Fruit fly (Drosophila melanogaster): Measurements from ENCODE around the gene Cdc7.

The Cdc7 gene

DNA sequence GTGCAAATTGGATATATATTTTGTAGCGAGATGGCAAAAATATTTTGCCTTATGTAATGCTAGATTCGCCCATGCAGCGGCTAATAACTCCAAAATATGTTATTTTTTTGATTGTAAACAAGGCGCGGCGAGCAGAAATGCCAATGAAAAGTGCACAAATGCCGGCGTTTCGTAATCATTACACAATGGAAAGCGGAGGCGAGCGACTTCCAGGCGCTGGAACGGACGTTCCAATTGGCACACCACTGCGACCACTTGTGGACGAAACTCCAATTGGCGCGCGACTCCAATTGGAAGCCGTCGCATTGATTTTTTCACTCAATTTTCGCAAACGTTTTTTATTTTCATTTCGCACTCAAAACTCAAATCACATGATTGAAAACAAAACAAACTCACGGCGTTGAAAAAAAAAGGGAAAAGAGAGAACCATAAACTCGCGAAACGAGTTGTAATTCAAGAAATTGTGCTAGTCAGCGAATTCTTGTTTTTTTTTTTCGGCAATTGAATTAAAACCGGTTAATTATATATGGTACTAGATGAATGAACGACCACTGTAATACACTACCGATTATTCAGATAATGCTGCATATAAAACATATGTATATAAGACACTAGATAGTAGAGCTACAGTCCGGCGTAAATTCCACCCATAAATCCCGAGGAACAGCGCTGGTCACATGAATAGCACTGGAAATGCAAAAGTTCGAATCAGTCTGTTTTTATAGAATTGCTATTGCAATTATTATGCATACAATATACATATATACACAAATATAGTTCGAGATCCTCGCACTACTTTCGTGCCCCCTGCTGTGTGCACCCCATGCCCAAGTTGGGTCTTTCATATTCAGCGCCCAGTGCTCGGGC is 24.5 kb downstream of the Cdc7 start, which contains the start of gene ND-ASHI (continued):
- TF ChIP-seq pan (optimal IDR thresholded peaks at IDR 0.05) (no peak), Hnf4 (GFP tag; optimal IDR thresholded peaks at IDR 0.05) (no peak), brk (GFP tag; optimal IDR thresholded peaks at IDR 0.05) (no peak), Sp1 (GFP tag; optimal IDR thresholded peaks at IDR 0.05) (peak; percentile 96), rgr (GFP tag; optimal IDR thresholded peaks at IDR 0.05) (peak; percentile 96), OdsH (GFP tag; optimal IDR thresholded peaks at IDR 0.05) (peak; percentile 93), Hr78 (GFP tag; optimal IDR thresholded peaks at IDR 0.05) (no peak), tai (GFP tag; optimal IDR thresholded peaks at IDR 0.05) (no peak)

DNA sequence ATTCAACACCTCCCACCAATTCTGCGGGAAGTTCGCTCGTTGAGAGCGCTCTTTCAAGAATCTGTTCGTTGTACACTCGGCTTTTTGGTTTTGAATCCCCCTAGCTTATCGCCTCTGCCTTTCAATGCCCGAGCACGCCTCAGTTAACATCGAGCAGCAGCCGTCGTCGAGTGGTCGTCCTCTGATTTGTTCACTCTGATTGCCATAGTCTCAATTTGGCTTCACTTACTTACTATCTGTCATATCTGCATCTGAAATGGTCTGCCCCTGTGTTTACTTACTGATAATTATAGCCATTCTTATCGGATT is 25.1 kb downstream of the Cdc7 start:
- no peak for TF ChIP-seq CG32264 (GFP tag; optimal IDR thresholded peaks at IDR 0.05)
- no peak for TF ChIP-seq Rel (GFP tag; optimal IDR thresholded peaks at IDR 0.05)
- peak; percentile 84 for TF ChIP-seq Rel (tag; optimal IDR thresholded peaks at IDR 0.05)
- TF ChIP-seq rgr (GFP tag; optimal IDR thresholded peaks at IDR 0.05): no peak
- TF ChIP-seq Myc (optimal IDR thresholded peaks at IDR 0.05): no peak

DNA sequence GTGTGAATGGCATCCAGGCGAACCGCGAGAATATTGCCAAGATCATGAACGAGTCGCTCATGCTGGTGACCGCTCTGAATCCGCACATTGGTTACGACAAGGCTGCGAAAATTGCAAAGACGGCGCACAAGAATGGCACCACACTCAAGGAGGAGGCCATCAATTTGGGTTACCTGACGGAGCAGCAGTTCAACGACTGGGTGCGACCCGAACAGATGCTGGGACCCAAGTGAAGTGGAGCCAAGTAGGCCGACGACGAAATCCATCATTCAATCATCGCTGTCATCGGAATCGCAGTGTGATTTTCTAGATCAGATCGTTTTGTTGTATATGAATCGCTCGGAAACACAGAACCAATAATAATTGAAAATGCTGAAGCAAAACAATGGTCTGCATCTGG is 27.1 kb downstream of the Cdc7 start, which contains the start of gene Fum2:
Fum2 (plus strand) TSS at position 301 of the 400 bp plus-strand sequence.
- TF ChIP-seq sv (GFP tag; optimal IDR thresholded peaks at IDR 0.05) (no peak), Sp1 (GFP tag; optimal IDR thresholded peaks at IDR 0.05) (no peak), Mio (GFP tag; optimal IDR thresholded peaks at IDR 0.05) (no peak), Hr83 (GFP tag; optimal IDR thresholded peaks at IDR 0.05; ENCODE audit: poor library complexity, severe bottlenecking) (no peak)

DNA sequence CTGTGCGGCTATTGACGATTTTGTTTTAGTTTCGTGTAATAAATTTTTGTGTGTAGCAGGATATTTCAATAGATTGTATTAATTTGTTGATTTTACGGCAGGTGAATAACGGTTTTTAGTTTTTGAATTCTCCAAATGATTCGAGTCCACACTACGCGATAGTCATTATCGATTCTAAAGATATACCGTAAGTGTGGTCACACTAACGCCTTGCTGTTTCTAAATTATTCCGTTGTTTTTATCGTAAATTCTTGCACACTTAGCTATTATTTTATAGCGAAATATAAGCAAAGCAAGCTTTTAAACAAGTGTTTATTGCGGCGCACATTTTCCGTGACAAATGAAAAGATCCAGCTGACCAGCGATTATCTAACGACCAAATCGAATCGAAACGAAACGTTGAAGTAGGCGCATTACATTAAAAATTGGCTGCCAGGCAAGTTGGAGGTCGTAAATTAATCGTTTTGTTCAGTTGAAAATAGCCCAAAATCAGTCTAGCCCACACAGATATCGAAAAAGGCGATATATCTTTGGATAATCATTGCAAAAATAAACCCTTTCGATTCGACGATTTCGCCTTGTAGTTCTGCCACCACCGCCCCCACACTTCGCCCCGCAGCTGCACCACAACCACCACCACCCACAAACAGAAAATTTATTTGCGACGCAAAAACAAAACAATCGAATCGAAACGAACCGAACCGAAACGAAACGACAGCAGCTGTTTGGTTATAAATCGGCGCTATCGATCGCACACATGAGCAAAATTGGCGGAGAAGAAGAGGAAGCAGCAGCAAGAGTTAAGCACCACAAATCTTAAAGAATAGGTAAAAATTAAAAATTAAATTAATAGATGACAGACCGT is 29.5 kb downstream of the Cdc7 start, which contains the start of gene Pink1:
Pink1 (plus strand) TSS at position 164 of the 865 bp plus-strand sequence.
- TF ChIP-seq dmrt93B (GFP tag; optimal IDR thresholded peaks at IDR 0.05) (no peak), Rel (GFP tag; optimal IDR thresholded peaks at IDR 0.05) (no peak), Rel (tag; optimal IDR thresholded peaks at IDR 0.05) (peak; percentile 19), Jra (GFP tag; optimal IDR thresholded peaks at IDR 0.05) (no peak), h (GFP tag; optimal IDR thresholded peaks at IDR 0.05) (no peak), Sp1 (GFP tag; optimal IDR thresholded peaks at IDR 0.05) (peak; percentile 4), Dfd (GFP tag; optimal IDR thresholded peaks at IDR 0.05) (no peak), br (GFP tag; optimal IDR thresholded peaks at IDR 0.05) (no peak), Hr78 (GFP tag; optimal IDR thresholded peaks at IDR 0.05) (no peak), Myc (optimal IDR thresholded peaks at IDR 0.05) (peak; percentile 17)

DNA sequence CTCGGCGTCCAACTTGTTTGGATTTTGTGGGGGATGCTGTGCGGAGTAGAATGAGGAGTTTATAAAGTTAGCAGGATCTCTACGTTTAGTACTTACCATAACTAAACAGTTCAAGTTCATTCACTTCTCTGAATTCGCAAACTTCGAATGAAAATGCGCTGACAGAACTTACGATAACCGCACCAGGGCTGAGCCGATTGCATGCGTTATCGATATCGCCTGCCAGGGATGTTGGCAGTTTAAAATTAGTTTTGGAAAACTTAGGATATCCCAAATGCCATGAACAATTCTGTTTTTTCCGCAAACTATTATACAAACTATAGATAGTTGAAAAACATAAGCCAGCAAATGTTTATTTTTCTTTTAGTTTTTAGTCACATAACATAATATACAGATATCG is 32.9 kb downstream of the Cdc7 start, which contains the start of gene CG44303:
CG44303 (minus strand) TSS at position 154 of the 400 bp plus-strand sequence.
- TF ChIP-seq dsf (GFP tag; optimal IDR thresholded peaks at IDR 0.05; ENCODE audit: borderline replicate concordance): no peak

DNA sequence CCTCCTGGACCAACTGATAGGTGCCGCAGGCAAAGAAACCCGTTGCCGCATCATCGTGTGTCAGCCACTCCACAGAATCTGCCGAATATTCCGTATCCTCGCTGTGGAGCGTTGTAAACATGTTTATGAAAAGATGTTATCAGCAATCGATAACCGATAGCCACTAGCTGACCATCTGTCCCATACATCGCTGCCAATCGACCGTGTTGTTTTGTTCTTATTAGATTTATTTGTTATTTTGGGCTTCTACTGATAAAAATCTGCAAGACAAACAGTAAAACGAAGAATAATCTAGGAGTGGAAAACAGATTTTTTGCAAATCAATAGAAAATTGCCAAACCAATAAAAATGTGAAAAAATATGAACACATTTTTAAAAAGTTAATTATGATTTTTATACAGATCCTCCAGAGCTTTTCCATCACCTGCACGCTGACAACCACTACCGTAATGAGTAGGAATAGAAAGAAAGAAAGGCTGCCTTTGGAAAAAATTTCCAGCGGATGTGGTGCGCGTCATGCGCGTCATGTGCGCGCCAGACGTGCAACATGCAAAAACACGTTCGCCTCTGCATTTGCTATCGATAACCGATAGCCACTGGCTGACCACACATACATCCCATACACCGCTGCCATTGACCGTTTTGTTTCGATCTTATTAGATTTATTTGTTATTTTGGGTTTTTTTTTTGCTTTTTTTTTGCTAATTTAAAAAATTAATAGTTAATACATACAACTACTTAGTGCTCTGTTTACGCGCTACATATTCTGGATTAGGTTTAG is 34.5 kb downstream of the Cdc7 start, which contains the start of gene CG3184:
CG3184 (minus strand) TSS at position 155 of the 781 bp plus-strand sequence.
- no peak for TF ChIP-seq Abd-B (GFP tag; optimal IDR thresholded peaks at IDR 0.05)
- TF ChIP-seq tai (GFP tag; optimal IDR thresholded peaks at IDR 0.05): no peak
- no peak for TF ChIP-seq Jra (GFP tag; optimal IDR thresholded peaks at IDR 0.05)
- peak; percentile 44 for TF ChIP-seq Myc (optimal IDR thresholded peaks at IDR 0.05)
- no peak for TF ChIP-seq Sp1 (GFP tag; optimal IDR thresholded peaks at IDR 0.05)
- TF ChIP-seq dmrt93B (GFP tag; optimal IDR thresholded peaks at IDR 0.05): no peak

DNA sequence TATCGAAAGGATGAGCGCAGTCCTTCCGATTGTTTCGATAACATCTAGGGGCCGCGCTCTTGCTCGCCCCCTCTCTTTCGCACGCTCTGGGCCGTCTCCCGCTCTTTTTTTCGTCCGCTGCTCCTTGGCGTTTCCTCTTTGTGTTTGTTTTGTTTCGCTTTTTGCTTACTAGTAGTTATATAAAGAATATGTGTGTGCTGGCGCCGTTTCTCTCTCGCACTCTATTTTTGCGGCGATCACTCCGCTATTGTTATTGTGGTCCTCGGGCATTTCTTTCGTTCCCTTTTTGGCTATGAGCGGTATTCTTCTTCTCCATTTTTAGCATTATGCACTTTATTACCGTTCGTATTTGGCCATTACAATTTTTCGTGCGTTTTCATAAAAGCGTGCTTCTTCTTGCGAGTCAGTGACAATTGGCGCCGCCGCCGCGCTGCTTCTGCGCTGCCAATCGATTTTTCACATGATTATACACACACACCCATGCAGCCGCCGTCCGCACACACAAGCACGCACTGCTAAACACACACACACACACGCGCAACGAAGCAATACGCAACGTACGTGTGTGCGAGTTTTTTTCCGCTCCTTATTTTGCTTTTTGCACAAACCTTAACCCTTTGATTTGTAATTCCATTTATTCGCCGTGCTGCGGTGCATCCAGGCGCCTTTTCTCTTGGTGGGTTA is 39.9 kb downstream of the Cdc7 start:
- TF ChIP-seq h (GFP tag; optimal IDR thresholded peaks at IDR 0.05) (no peak), woc (GFP tag; optimal IDR thresholded peaks at IDR 0.05) (no peak), GATAd (GFP tag; optimal IDR thresholded peaks at IDR 0.05) (no peak), dsf (GFP tag; optimal IDR thresholded peaks at IDR 0.05; ENCODE audit: borderline replicate concordance) (no peak), rgr (GFP tag; optimal IDR thresholded peaks at IDR 0.05) (no peak), Dfd (GFP tag; optimal IDR thresholded peaks at IDR 0.05) (no peak), br (GFP tag; optimal IDR thresholded peaks at IDR 0.05) (no peak), OdsH (GFP tag; optimal IDR thresholded peaks at IDR 0.05) (no peak), dmrt93B (GFP tag; optimal IDR thresholded peaks at IDR 0.05) (no peak), Hr78 (GFP tag; optimal IDR thresholded peaks at IDR 0.05) (peak; percentile 8), psq (GFP tag; optimal IDR thresholded peaks at IDR 0.05) (peak; percentile 79), Dif (GFP tag; optimal IDR thresholded peaks at IDR 0.05; ENCODE audit: partially characterized antibody) (peak; percentile 26), Jra (GFP tag; optimal IDR thresholded peaks at IDR 0.05) (no peak), foxo (GFP tag; optimal IDR thresholded peaks at IDR 0.05) (no peak), Rel (GFP tag; optimal IDR thresholded peaks at IDR 0.05) (no peak), Rel (tag; optimal IDR thresholded peaks at IDR 0.05) (no peak), CrebA (GFP tag; optimal IDR thresholded peaks at IDR 0.05; ENCODE audit: borderline replicate concordance) (no peak), Abd-B (GFP tag; optimal IDR thresholded peaks at IDR 0.05) (peak; percentile 41)

All from whole organism, wandering third instar larva.